Worm (Caenorhabditis elegans): Measurements from ENCODE around the gene smf-1.

DNA sequence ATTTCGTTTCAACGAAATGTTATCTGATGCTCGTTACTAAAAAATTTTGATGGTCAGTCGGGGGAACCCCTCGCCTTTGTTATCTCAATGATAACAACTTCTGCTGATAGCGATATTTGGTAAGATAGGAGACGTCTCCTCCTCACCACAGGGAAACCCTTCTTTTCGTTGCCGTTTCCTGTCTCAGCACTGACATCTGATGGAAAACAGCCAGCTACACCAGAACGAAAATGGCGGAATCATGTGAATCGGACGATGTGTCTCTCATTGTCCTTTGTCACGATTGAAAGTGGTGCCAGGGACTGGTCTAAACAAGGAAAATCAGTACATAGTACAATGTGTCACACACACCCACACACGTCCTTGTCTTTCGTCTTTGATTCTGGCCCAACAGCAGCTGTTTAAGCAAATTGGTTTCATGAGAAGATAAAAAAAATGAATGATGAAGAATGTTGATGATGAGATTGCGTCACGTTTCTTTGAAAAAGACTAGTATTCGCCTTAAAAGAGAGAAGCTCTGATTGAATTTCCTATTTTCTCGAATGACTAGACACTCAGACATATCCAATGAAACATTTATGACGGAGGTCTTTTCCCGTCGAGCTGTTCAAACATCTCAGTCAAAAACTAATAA is 13.6 kb upstream of the smf-1 start:
- TF ChIP-seq hnd-1 (tag; optimal IDR thresholded peaks at IDR 0.05): no peak
- TF ChIP-seq ets-7 (tag; optimal IDR thresholded peaks at IDR 0.05): no peak
- no peak for TF ChIP-seq tbx-11 (GFP tag; IDR thresholded peaks at IDR 0.05)
- no peak for TF ChIP-seq ama-1 (optimal IDR thresholded peaks at IDR 0.05)

Measured in whole organism, early embryonic.